Worm (Caenorhabditis elegans) whole organism, mixed stage, embryonic: ENCODE measurements around the gene fipr-21.
A peak's percentile ranks its signal among the peaks of the same experiment; 100 is the strongest.

Experiments used
- bed-3 ChIP-seq: fragments of 200-800 bp; sonication (Bioruptor generic); optimal IDR thresholded peaks from 3 replicates; lab custom pipeline; 2018; ENCODE audit warnings: mild to moderate bottlenecking, missing genetic modification characterization, moderate library complexity, missing compliant biosample characterization
- blmp-1 ChIP-seq: fragments of 150-350 bp; optimal IDR thresholded peaks from 2 replicates; lab custom pipeline; 2014; ENCODE audit warnings: missing biosample characterization, missing genetic modification characterization
- ceh-43 ChIP-seq: fragments of 200-800 bp; sonication (Bioruptor generic); optimal IDR thresholded peaks from 2 replicates; lab custom pipeline; 2018; ENCODE audit warnings: mild to moderate bottlenecking, missing genetic modification characterization, moderate library complexity, missing compliant biosample characterization
- ceh-83 ChIP-seq: fragments of 200-800 bp; sonication (Bioruptor generic); optimal IDR thresholded peaks from 2 replicates; lab custom pipeline; 2018; ENCODE audit warnings: mild to moderate bottlenecking, missing genetic modification characterization, missing compliant biosample characterization
- ces-1 ChIP-seq: fragments of 150-350 bp; optimal IDR thresholded peaks from 2 replicates; lab custom pipeline; 2014; ENCODE audit warnings: missing biosample characterization, missing genetic modification reagents, missing genetic modification characterization
- cnd-1 ChIP-seq: fragments of 200-800 bp; sonication (Bioruptor generic); optimal IDR thresholded peaks from 2 replicates; lab custom pipeline; 2018; ENCODE audit warnings: mild to moderate bottlenecking, missing genetic modification characterization, missing compliant biosample characterization
- elt-1 ChIP-seq: sonication (generic microtip); optimal IDR thresholded peaks from 2 replicates; lab custom pipeline; 2017; ENCODE audit warnings: missing genetic modification characterization, mild to moderate bottlenecking, missing compliant biosample characterization, antibody characterized with exemption, moderate library complexity, borderline replicate concordance; ENCODE audit not compliant: insufficient read depth
- elt-3 ChIP-seq: fragments of 150-350 bp; optimal IDR thresholded peaks from 2 replicates; lab custom pipeline; 2014; ENCODE audit warnings: missing biosample characterization, missing genetic modification characterization
- flh-1 ChIP-seq: fragments of 200-800 bp; sonication (Bioruptor generic); optimal IDR thresholded peaks from 2 replicates; lab custom pipeline; 2018; ENCODE audit warnings: mild to moderate bottlenecking, missing genetic modification characterization, moderate library complexity, missing compliant biosample characterization
- ham-2 ChIP-seq: fragments of 200-800 bp; sonication (Bioruptor generic); optimal IDR thresholded peaks from 2 replicates; lab custom pipeline; 2018; ENCODE audit warnings: mild to moderate bottlenecking, missing genetic modification characterization, missing compliant biosample characterization
- hlh-1 ChIP-seq: fragments of 150-350 bp; optimal IDR thresholded peaks from 2 replicates; lab custom pipeline; 2014; ENCODE audit warnings: missing biosample characterization, missing genetic modification reagents, missing genetic modification characterization
- lin-32 ChIP-seq: fragments of 200-800 bp; sonication (Bioruptor generic); optimal IDR thresholded peaks from 2 replicates; lab custom pipeline; 2018; ENCODE audit warnings: mild to moderate bottlenecking, missing genetic modification characterization, missing compliant biosample characterization
- lsy-2 ChIP-seq: fragments of 150-350 bp; optimal IDR thresholded peaks from 2 replicates; lab custom pipeline; 2014; ENCODE audit warnings: missing biosample characterization, missing genetic modification characterization
- mab-5 ChIP-seq: fragments of 150-350 bp; optimal IDR thresholded peaks from 2 replicates; lab custom pipeline; 2014; ENCODE audit warnings: missing biosample characterization, missing genetic modification characterization
- mep-1 ChIP-seq: fragments of 150-350 bp; optimal IDR thresholded peaks from 2 replicates; lab custom pipeline; 2017; ENCODE audit warnings: missing biosample characterization, missing genetic modification reagents, missing genetic modification characterization, inconsistent platforms
- mls-2 ChIP-seq: sonication (generic microtip); optimal IDR thresholded peaks from 2 replicates; lab custom pipeline; 2016; ENCODE audit warnings: mild to moderate bottlenecking, missing genetic modification characterization, moderate library complexity, missing compliant biosample characterization
- nhr-12 ChIP-seq: fragments of 150-350 bp; optimal IDR thresholded peaks from 2 replicates; lab custom pipeline; 2014; ENCODE audit warnings: missing biosample characterization, missing genetic modification characterization
- nhr-2 ChIP-seq: fragments of 150-350 bp; optimal IDR thresholded peaks from 2 replicates; lab custom pipeline; 2014; ENCODE audit warnings: missing biosample characterization, missing genetic modification characterization
- nhr-237 ChIP-seq: fragments of 150-350 bp; optimal IDR thresholded peaks from 2 replicates; lab custom pipeline; 2014; ENCODE audit warnings: missing biosample characterization, missing genetic modification characterization
- nhr-76 ChIP-seq: sonication (generic microtip); optimal IDR thresholded peaks from 2 replicates; lab custom pipeline; 2017; ENCODE audit warnings: missing biosample characterization, missing genetic modification characterization
- sem-2 ChIP-seq: fragments of 200-800 bp; sonication (Bioruptor generic); optimal IDR thresholded peaks from 2 replicates; lab custom pipeline; 2018; ENCODE audit warnings: mild to moderate bottlenecking, missing genetic modification characterization, missing compliant biosample characterization
- snpc-4 ChIP-seq: fragments of 150-350 bp; optimal IDR thresholded peaks from 2 replicates; lab custom pipeline; 2014; ENCODE audit warnings: missing biosample characterization, missing genetic modification characterization
- sptf-1 ChIP-seq: sonication (generic microtip); optimal IDR thresholded peaks from 2 replicates; lab custom pipeline; 2017; ENCODE audit warnings: mild to moderate bottlenecking, missing genetic modification characterization, moderate library complexity, missing compliant biosample characterization
- unc-120 ChIP-seq: sonication (generic microtip); optimal IDR thresholded peaks from 2 replicates; lab custom pipeline; 2017; ENCODE audit warnings: missing genetic modification characterization, missing compliant biosample characterization; ENCODE audit not compliant: poor library complexity, severe bottlenecking
- unc-39 ChIP-seq: fragments of 150-350 bp; optimal IDR thresholded peaks from 2 replicates; lab custom pipeline; 2014; ENCODE audit warnings: missing biosample characterization, missing genetic modification characterization
- unc-62 ChIP-seq: fragments of 150-350 bp; optimal IDR thresholded peaks from 2 replicates; lab custom pipeline; 2014; ENCODE audit warnings: missing biosample characterization, missing genetic modification reagents, missing genetic modification characterization
- ztf-11 ChIP-seq: fragments of 150-350 bp; optimal IDR thresholded peaks from 2 replicates; lab custom pipeline; 2014; ENCODE audit warnings: missing biosample characterization, missing genetic modification characterization

The fipr-21 gene

ce11 chrX:10321401-10321800 lies 17.1 kb downstream of the fipr-21 start:
- TF ChIP-seq ceh-43 (GFP tag; lab: Kevin White, UChicago) (no peak), ces-1 (GFP tag; lab: Kevin White, UChicago) (no peak), mep-1 (tag; lab: Kevin White, UChicago) (no peak), ham-2 (GFP tag; lab: Kevin White, UChicago) (no peak)

DNA sequence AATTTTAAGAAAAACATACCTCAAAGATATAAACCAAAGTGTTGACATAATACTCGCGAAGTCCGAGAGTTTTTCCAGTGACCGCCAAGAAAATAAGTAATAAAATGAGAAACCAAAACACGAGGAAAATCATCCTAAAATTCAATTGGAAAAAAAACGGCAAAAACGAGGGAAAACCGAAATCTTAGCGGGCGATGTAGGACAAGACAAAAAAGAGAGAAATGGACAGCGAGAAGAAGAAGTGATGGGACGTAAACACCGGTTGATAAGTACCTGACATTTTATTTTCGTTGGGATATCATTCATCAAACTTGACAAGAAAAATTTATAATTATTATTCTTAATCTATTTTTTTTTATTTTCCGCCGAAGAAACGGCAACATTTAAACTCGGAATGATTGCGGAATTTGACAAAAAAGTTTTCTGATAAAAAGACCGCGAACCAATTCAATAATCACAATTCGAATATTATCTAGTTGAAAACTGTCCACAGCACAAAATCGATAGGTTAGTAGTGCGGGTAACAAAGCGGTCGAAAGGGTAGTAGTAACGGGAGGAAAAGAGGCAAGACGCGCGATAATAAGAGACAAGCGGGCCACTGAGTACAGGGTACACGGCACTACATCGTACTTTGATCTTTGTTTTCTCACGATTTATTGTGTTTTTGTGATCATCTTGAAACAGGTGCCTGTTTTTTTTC lies 23.1 kb downstream of the fipr-21 start, which contains the start of gene acl-5:
Gene acl-5, minus strand, starts transcription at position 134 of the 700 bp plus-strand sequence.
- TF ChIP-seq unc-62: no peak
- no peak for TF ChIP-seq sptf-1 (tag; lab: Kevin White, UChicago)
- TF ChIP-seq lsy-2 (tag; lab: Kevin White, UChicago): no peak
- no peak for TF ChIP-seq lin-32 (GFP tag; lab: Kevin White, UChicago)
- no peak for TF ChIP-seq ham-2 (GFP tag; lab: Kevin White, UChicago)
- no peak for TF ChIP-seq nhr-2 (tag; lab: Kevin White, UChicago)
- TF ChIP-seq snpc-4: no peak
- TF ChIP-seq blmp-1 (tag; lab: Kevin White, UChicago): no peak
- TF ChIP-seq bed-3 (GFP tag; lab: Kevin White, UChicago): no peak
- TF ChIP-seq mls-2 (tag; lab: Kevin White, UChicago): no peak
- TF ChIP-seq sem-2: no peak

ce11 chrX:10332035-10332614 lies 27.8 kb downstream of the fipr-21 start:
- TF ChIP-seq unc-62: peak; percentile 32
- TF ChIP-seq ceh-43 (GFP tag; lab: Kevin White, UChicago): no peak
- TF ChIP-seq mab-5 (tag; lab: Kevin White, UChicago): no peak
- TF ChIP-seq ces-1 (GFP tag; lab: Kevin White, UChicago): peak; percentile 39
- no peak for TF ChIP-seq cnd-1 (tag; lab: Kevin White, UChicago)
- no peak for TF ChIP-seq ceh-83 (GFP tag; lab: Kevin White, UChicago)

- TF ChIP-seq blmp-1 (tag; lab: Kevin White, UChicago) (no peak), sptf-1 (tag; lab: Kevin White, UChicago) (no peak), ces-1 (GFP tag; lab: Kevin White, UChicago) (no peak), nhr-237 (no peak), ham-2 (GFP tag; lab: Kevin White, UChicago) (no peak), bed-3 (GFP tag; lab: Kevin White, UChicago) (no peak), hlh-1 (tag; lab: Kevin White, UChicago) (peak; percentile 2)
Observed at ce11 chrX:10333301-10333854, 29.0 kb downstream of the fipr-21 start, which contains the start of gene R07E3.4. Gene R07E3.4, minus strand, starts transcription at chrX:10333351.

- TF ChIP-seq unc-120 (tag; lab: Kevin White, UChicago) (no peak), elt-1 (tag; lab: Kevin White, UChicago) (no peak), flh-1 (GFP tag; lab: Kevin White, UChicago) (no peak), ztf-11 (tag; lab: Kevin White, UChicago) (no peak), sem-2 (no peak), ceh-83 (GFP tag; lab: Kevin White, UChicago) (no peak), nhr-76 (tag; lab: Kevin White, UChicago) (no peak), elt-3 (tag; lab: Kevin White, UChicago) (no peak), nhr-12 (tag; lab: Kevin White, UChicago) (no peak), ces-1 (GFP tag; lab: Kevin White, UChicago) (no peak), unc-39 (tag; lab: Kevin White, UChicago) (no peak)
Observed at ce11 chrX:10336138-10336537, 31.8 kb downstream of the fipr-21 start, which contains the start of gene idpa-3. Gene idpa-3, plus strand, starts transcription at chrX:10336438.
